Worm (Caenorhabditis elegans) whole organism, early embryonic: ENCODE data around the gene T04F8.7.

Experiments
- F13C5.2 ChIP-seq: sonication (generic microtip); optimal IDR thresholded peaks from 2 replicates; lab custom pipeline; 2017; ENCODE audit warnings: mild to moderate bottlenecking, missing genetic modification characterization, inconsistent platforms, missing compliant biosample characterization
- aly-1 ChIP-seq: sonication (generic microtip); optimal IDR thresholded peaks from 2 replicates; lab custom pipeline; 2016; ENCODE audit warnings: missing genetic modification characterization, missing compliant biosample characterization
- ets-7 ChIP-seq: sonication (generic microtip); optimal IDR thresholded peaks from 2 replicates; lab custom pipeline; 2016; ENCODE audit warnings: missing genotype, missing genetic modification characterization, missing compliant biosample characterization
- hmg-4 ChIP-seq: fragments of 200-800 bp; sonication (Bioruptor generic); optimal IDR thresholded peaks from 2 replicates; lab custom pipeline; 2018; ENCODE audit warnings: mild to moderate bottlenecking, missing genetic modification characterization, missing compliant biosample characterization

- TF ChIP-seq aly-1 (no peak), ets-7 (tag; lab: Kevin White, UChicago) (no peak), hmg-4 (no peak), F13C5.2 (no peak)
Observed at ce11 chrX:11664184-11664583, 16.6 kb downstream of the T04F8.7 start.
